Fruit fly (Drosophila melanogaster): ENCODE results near the gene PLCXD.

PLCXD gene

DNA sequence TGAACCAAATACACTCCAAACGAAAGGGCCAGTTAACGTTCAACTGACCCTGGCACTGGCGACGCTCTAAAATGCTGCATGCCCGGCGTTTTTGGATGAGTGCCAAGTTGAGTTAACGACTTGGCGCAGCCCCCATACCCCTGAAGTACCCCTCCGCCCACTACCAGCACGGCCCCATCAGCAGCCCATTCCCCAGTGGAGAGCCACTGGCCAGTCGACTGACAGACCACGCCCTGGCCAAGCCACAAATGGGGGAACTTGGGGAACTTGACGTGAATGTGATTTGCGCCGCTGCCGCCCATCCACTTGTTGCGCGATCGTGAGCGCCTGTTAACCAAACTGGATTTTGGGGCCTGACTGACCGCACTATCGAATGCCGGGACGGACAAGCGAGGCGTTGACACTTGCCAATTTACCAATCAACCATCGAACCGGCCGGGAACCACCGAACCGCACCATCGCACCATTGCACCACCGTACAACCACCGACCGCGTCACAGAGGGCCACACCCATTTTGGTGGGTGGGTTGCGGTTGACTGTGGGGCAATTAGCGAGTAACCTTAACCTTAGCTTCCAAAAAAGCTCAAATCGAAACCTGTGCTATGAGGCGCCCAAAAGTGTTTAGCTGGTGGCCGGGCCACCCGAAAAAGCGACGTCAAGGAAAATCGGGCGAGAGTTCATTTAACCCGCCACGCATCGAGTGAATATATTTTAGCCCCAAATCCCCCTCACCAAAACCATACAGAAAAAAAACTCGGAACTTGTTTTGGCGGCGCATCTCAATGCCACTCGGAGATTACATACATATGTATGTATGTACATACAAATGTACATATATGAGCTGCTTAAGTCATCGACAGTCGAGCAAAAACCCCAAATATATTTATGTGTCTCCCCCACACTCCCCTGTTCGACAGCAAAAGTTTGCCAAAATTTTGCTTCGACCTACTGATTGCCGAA is 43.5 kb upstream of the PLCXD start:
- TF ChIP-seq CG33017 (tag; optimal IDR thresholded peaks at IDR 0.05) (no peak), Hr96 (GFP tag; optimal IDR thresholded peaks at IDR 0.05) (no peak), CG12768 (GFP tag; optimal IDR thresholded peaks at IDR 0.05) (peak; percentile 67), cnc (optimal IDR thresholded peaks at IDR 0.05) (no peak), pad (GFP tag; optimal IDR thresholded peaks at IDR 0.05) (peak; percentile 93), CG7045 (GFP tag; optimal IDR thresholded peaks at IDR 0.05) (no peak), kay (GFP tag; ENCODE audit: borderline replicate concordance) (no peak), tj (GFP tag; optimal IDR thresholded peaks at IDR 0.05) (peak; percentile 11), Crg-1 (GFP tag; optimal IDR thresholded peaks at IDR 0.05) (peak; percentile 35), cic (GFP tag; optimal IDR thresholded peaks at IDR 0.05) (peak; percentile 6), ovo (GFP tag; optimal IDR thresholded peaks at IDR 0.05) (peak; percentile 60)

dm6 chr2L:12006397-12007330 is 42.6 kb upstream of the PLCXD start:
- TF ChIP-seq CG14711 (tag; optimal IDR thresholded peaks at IDR 0.05) = peak; percentile 77
- TF ChIP-seq CG33017 (tag; optimal IDR thresholded peaks at IDR 0.05) = peak; percentile 94
- peak; percentile 41 for TF ChIP-seq Clk (GFP tag; optimal IDR thresholded peaks at IDR 0.05)
- peak; percentile 69 for TF ChIP-seq Crg-1 (GFP tag; optimal IDR thresholded peaks at IDR 0.05)
- peak; percentile 86 for TF ChIP-seq CG7101 (tag; optimal IDR thresholded peaks at IDR 0.05)
- TF ChIP-seq CG1620 (GFP tag; optimal IDR thresholded peaks at IDR 0.05) = peak; percentile 53
- peak; percentile 68 for TF ChIP-seq ovo (GFP tag; optimal IDR thresholded peaks at IDR 0.05)
- TF ChIP-seq Hr96 (GFP tag; optimal IDR thresholded peaks at IDR 0.05) = peak; percentile 62
- TF ChIP-seq pad (GFP tag; optimal IDR thresholded peaks at IDR 0.05) = peak; percentile 98
- TF ChIP-seq CG7045 (GFP tag; optimal IDR thresholded peaks at IDR 0.05) = peak; percentile 87
- no peak for TF ChIP-seq Mnt (GFP tag; optimal IDR thresholded peaks at IDR 0.05)
- TF ChIP-seq cic (GFP tag; optimal IDR thresholded peaks at IDR 0.05) = no peak
- no peak for TF ChIP-seq cnc (optimal IDR thresholded peaks at IDR 0.05)
- TF ChIP-seq bab1 (GFP tag; optimal IDR thresholded peaks at IDR 0.05) = peak; percentile 80
- peak; percentile 72 for TF ChIP-seq CG12768 (GFP tag; optimal IDR thresholded peaks at IDR 0.05)
- TF ChIP-seq CG5204 (GFP tag; optimal IDR thresholded peaks at IDR 0.05) = peak; percentile 72
- peak; percentile 79 for TF ChIP-seq toe (GFP tag; optimal IDR thresholded peaks at IDR 0.05)
- peak; percentile 90 for TF ChIP-seq CG11617 (GFP tag; optimal IDR thresholded peaks at IDR 0.05)
- peak; percentile 93 for TF ChIP-seq kay (GFP tag; ENCODE audit: borderline replicate concordance)
- peak; percentile 63 for TF ChIP-seq tj (GFP tag; optimal IDR thresholded peaks at IDR 0.05)

DNA sequence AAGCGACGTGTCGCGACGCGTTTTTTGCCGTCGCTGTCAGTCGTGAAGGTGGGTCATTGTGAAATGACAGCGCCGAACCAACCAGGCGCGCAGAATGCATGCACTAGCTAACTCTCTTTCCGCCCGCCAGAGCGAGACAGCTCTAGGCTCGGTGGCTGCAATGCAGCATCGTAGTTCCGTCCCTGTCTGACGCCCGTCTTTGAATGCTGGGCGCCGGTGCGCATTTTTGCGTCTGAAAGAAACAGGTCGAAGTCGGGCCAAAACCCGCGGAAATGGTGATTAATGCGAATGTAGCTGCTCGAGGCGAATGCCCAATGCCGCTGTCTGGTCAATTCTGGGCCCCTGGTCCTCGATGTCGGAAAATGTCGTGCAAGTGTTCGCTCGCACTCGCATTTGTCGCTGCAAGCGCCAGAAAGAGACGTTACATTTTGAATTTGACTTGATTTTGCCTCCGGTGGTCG is 41.9 kb upstream of the PLCXD start:
- peak; percentile 73 for TF ChIP-seq toe (GFP tag; optimal IDR thresholded peaks at IDR 0.05)
- TF ChIP-seq Mnt (GFP tag; optimal IDR thresholded peaks at IDR 0.05) = peak; percentile 91
- TF ChIP-seq CG12768 (GFP tag; optimal IDR thresholded peaks at IDR 0.05) = peak; percentile 91
- TF ChIP-seq pad (GFP tag; optimal IDR thresholded peaks at IDR 0.05) = peak; percentile 78
- peak; percentile 48 for TF ChIP-seq CG7101 (tag; optimal IDR thresholded peaks at IDR 0.05)
- TF ChIP-seq ovo (GFP tag; optimal IDR thresholded peaks at IDR 0.05) = peak; percentile 88
- peak; percentile 97 for TF ChIP-seq cic (GFP tag; optimal IDR thresholded peaks at IDR 0.05)
- peak; percentile 63 for TF ChIP-seq CG33017 (tag; optimal IDR thresholded peaks at IDR 0.05)
- TF ChIP-seq Crg-1 (GFP tag; optimal IDR thresholded peaks at IDR 0.05) = peak; percentile 21
- TF ChIP-seq Clk (GFP tag; optimal IDR thresholded peaks at IDR 0.05) = peak; percentile 81
- no peak for TF ChIP-seq cnc (optimal IDR thresholded peaks at IDR 0.05)
- TF ChIP-seq CG14711 (tag; optimal IDR thresholded peaks at IDR 0.05) = peak; percentile 55
- TF ChIP-seq CG5204 (GFP tag; optimal IDR thresholded peaks at IDR 0.05) = peak; percentile 11
- TF ChIP-seq bab1 (GFP tag; optimal IDR thresholded peaks at IDR 0.05) = peak; percentile 92
- peak; percentile 95 for TF ChIP-seq kay (GFP tag; ENCODE audit: borderline replicate concordance)
- peak; percentile 69 for TF ChIP-seq CG11617 (GFP tag; optimal IDR thresholded peaks at IDR 0.05)
- peak; percentile 67 for TF ChIP-seq tj (GFP tag; optimal IDR thresholded peaks at IDR 0.05)
- TF ChIP-seq CG7045 (GFP tag; optimal IDR thresholded peaks at IDR 0.05) = peak; percentile 70
- TF ChIP-seq Hr96 (GFP tag; optimal IDR thresholded peaks at IDR 0.05) = peak; percentile 87
- peak; percentile 57 for TF ChIP-seq CG1620 (GFP tag; optimal IDR thresholded peaks at IDR 0.05)

DNA sequence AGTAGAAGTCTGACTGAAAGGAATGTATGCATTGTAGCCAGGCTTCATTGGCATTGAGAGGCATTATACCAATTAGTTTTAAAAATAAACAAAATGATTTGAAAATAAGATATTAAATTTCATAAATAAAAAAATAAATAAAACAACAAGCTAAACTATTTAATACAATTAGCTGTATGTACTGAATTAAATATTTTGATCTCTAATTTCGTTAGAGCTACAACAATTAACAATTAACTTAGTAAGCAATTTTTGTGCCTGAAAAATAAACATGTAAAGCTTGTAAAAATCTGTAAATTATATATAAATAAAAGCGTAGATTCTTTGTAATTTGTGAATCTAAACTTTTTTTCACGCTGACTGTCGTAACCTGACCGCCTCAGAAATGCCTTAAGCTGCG is 41.4 kb upstream of the PLCXD start, which contains the start of gene Rh5:
Gene Rh5, plus strand, starts transcription at position 301 of the 400 bp plus-strand sequence.
- TF ChIP-seq Clk (GFP tag; optimal IDR thresholded peaks at IDR 0.05) (no peak), CG5204 (GFP tag; optimal IDR thresholded peaks at IDR 0.05) (no peak), pad (GFP tag; optimal IDR thresholded peaks at IDR 0.05) (no peak), cnc (optimal IDR thresholded peaks at IDR 0.05) (no peak), kay (GFP tag; ENCODE audit: borderline replicate concordance) (peak; percentile 17)
